Worm (Caenorhabditis elegans): Measurements from ENCODE around the gene F52F10.2.

- TF ChIP-seq him-1 (tag; optimal IDR thresholded peaks at IDR 0.05) (no peak), W03F9.2 (tag; optimal IDR thresholded peaks at IDR 0.05) (no peak)
These were observed 16.8 kb upstream of the F52F10.2 start, which contains the start of gene K02H11.4 for ce11 chrV:1531159-1531558.
